Worm (Caenorhabditis elegans): Measurements from ENCODE around the gene fbxa-219.

DNA sequence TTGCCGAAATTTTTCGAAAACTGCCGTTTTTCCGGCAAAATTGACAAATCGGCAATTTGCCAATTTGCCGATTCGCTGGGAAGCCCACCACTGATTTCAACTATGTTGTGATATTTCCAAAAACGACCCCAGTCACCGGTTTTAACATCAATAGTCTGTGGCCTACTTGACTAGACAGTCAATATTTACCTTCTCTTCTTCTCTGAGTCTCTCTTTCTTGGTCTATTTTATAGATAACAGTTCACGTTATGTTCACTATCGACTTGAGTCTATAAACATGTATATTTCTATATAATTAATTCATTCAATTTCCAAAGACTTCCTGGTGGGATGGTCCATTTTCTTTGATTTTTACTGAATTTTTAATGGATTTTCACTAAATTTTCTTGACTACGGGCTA is 3.5 kb downstream of the fbxa-219 start:
- TF ChIP-seq him-1 (tag; optimal IDR thresholded peaks at IDR 0.05): no peak
- no peak for TF ChIP-seq dao-5 (tag; optimal IDR thresholded peaks at IDR 0.05)
- no peak for TF ChIP-seq W03F9.2 (tag; optimal IDR thresholded peaks at IDR 0.05)

Data from whole organism, L4/young adult.